Worm (Caenorhabditis elegans) whole organism, L4/young adult: ENCODE measurements around the gene oac-31.

ENCODE experiments used
- W03F9.2 ChIP-seq: fragments of 150-350 bp; optimal IDR thresholded peaks from 2 replicates; lab custom pipeline; 2014; ENCODE audit warnings: missing biosample characterization, missing genetic modification characterization
- dao-5 ChIP-seq: sonication (generic microtip); optimal IDR thresholded peaks from 2 replicates; lab custom pipeline; 2016; ENCODE audit warnings: missing genotype, missing genetic modification characterization, moderate library complexity, missing compliant biosample characterization
- him-1 ChIP-seq: sonication (generic microtip); optimal IDR thresholded peaks from 2 replicates; lab custom pipeline; 2016; ENCODE audit warnings: missing genotype, missing genetic modification reagents, missing genetic modification characterization, missing compliant biosample characterization

ce11 chrV:1531159-1531558 lies 10.5 kb downstream of the oac-31 start, which contains the start of gene K02H11.4:
- TF ChIP-seq dao-5 (tag; lab: Kevin White, UChicago) = no peak
- no peak for TF ChIP-seq him-1
- no peak for TF ChIP-seq W03F9.2 (tag; lab: Kevin White, UChicago)
